Worm (Caenorhabditis elegans) whole organism, early embryonic: ENCODE data around the gene fbxc-39.
"Not testable (repeated sequence)": the region's sequence is repeated elsewhere in the genome, so short reads cannot be mapped to it uniquely, and the experiment has no call there.

Source experiments
- B0310.2 ChIP-seq: sonication (generic microtip); optimal IDR thresholded peaks from 2 replicates; lab custom pipeline; 2016; ENCODE audit warnings: mild to moderate bottlenecking, missing genetic modification characterization, missing compliant biosample characterization
- F13C5.2 ChIP-seq: sonication (generic microtip); optimal IDR thresholded peaks from 2 replicates; lab custom pipeline; 2017; ENCODE audit warnings: mild to moderate bottlenecking, missing genetic modification characterization, inconsistent platforms, missing compliant biosample characterization
- aly-1 ChIP-seq: sonication (generic microtip); optimal IDR thresholded peaks from 2 replicates; lab custom pipeline; 2016; ENCODE audit warnings: missing genetic modification characterization, missing compliant biosample characterization
- ama-1 ChIP-seq: fragments of 150-350 bp; optimal IDR thresholded peaks from 2 replicates; lab custom pipeline; 2014
- ceh-13 ChIP-seq: fragments of 200-800 bp; sonication (Bioruptor generic); optimal IDR thresholded peaks from 2 replicates; lab custom pipeline; 2018; ENCODE audit warnings: mild to moderate bottlenecking, missing genetic modification characterization, missing compliant biosample characterization
- ets-7 ChIP-seq: sonication (generic microtip); optimal IDR thresholded peaks from 2 replicates; lab custom pipeline; 2016; ENCODE audit warnings: missing genotype, missing genetic modification characterization, missing compliant biosample characterization
- flt-1 ChIP-seq: fragments of 200-800 bp; sonication (Bioruptor generic); IDR thresholded peaks from 2 replicates; pipeline ENCODE4 v1.3.6; 2022; ENCODE audit warnings: missing genetic modification characterization, missing compliant biosample characterization
- hnd-1 ChIP-seq: sonication (generic microtip); optimal IDR thresholded peaks from 2 replicates; lab custom pipeline; 2016; ENCODE audit warnings: missing genetic modification characterization, missing compliant biosample characterization
- pes-1 ChIP-seq: fragments of 200-800 bp; sonication (Bioruptor generic); IDR thresholded peaks from 2 replicates; pipeline ENCODE4 v1.3.6; 2022; ENCODE audit warnings: missing genetic modification reagents, missing genetic modification characterization, missing compliant biosample characterization

DNA sequence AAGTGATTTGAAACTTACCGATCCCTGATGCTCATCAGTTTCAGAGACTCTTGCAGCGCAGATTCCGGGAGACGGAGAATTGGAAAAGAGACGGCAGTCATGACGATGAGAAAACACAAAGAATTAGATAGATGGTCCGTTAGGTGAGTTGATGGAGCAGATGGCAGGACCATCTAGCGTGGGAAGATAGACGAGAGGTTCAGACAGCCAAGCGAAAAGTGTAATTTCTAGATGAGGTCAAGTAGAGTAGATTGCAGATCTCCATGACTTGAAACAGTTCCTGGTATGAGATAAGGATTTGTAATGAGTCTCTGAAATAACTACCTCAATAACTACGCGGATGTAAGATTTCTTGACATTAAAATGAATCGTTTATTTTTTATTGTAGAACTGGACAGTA is 7.6 kb downstream of the fbxc-39 start, which contains the start of gene F45D11.11:
- not testable (repeated sequence) for TF ChIP-seq F13C5.2 (tag; lab: Kevin White, UChicago); pes-1; ama-1 (lab: Kevin White, UChicago); aly-1 (tag; lab: Kevin White, UChicago); ets-7; flt-1 (GFP tag; lab: Robert Waterston, UW); ceh-13; hnd-1 (tag; lab: Kevin White, UChicago); B0310.2 (tag; lab: Kevin White, UChicago)
